Worm (Caenorhabditis elegans) whole organism, dauer: ENCODE measurements around the gene EGAP2.1.

Experiments
- unc-62 ChIP-seq: sonication (generic microtip); optimal IDR thresholded peaks from 2 replicates; lab custom pipeline; 2017; ENCODE audit warnings: missing biosample characterization, missing genetic modification reagents, missing genetic modification characterization

EGAP2.1 gene

DNA sequence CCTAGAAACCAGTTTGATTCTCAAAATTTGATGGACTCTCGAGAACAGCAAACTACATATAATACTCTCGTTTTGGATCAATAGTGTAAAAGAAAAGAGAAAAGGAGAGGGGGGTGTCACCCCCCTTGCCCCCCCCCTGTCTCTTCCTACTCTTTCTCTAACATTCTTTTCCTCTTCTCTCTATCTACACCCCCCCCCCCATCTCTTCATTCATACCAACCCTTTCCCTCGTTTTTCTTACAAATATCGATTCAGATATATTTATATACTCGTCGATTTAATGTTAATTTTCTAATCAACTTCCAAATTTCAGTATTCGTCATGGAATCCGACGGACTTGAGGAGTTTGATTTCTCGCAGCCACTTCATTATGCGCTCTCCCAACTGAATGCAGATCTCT, at the start of gene EGAP2.1:
EGAP2.1 (plus strand) TSS at position 301 of the 400 bp plus-strand sequence.
- no peak for TF ChIP-seq unc-62 (GFP tag; lab: Kevin White, UChicago)

- TF ChIP-seq unc-62 (GFP tag; lab: Kevin White, UChicago), result no peak
Measured at ce11 chrII:5181497-5181896, 49.7 kb upstream of the EGAP2.1 start.

DNA sequence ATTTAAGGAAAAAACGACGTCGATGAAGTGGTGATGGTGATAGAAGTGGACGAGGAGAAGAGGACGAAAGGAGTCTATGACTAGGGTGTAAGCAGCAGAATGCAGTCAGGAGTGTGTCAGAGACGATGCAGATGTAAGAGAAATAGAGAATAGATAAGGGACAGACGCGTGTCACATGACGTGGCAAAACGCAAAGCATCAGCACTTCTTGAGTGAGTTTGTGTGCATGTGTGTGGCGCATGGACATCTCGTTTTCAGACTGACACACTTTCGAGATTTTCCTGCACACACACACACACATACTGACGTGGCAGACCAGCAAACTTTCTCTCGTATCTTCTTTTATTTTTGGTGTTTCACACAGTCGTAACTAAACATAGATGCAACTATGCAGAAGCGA, 48.8 kb upstream of the EGAP2.1 start:
- TF ChIP-seq unc-62 (GFP tag; lab: Kevin White, UChicago), result no peak

DNA sequence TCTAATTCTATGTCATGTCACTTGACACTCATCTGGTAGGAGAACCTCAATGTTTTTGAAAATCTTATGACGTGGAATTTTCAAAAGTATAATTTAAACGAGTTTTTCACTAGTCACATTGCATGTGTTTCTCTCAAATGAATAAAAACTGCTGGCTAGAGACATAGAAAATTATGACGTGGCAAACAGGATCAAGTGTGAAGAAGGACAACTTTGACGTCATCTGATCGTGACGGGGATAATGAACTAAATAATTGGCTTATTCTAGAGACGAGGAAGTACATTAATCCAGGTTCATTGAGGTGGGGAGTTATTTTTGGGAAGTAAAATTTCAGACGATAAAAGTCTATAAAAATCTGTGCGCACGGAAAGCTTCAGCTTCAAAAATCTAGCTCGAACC, 48.0 kb upstream of the EGAP2.1 start:
- TF ChIP-seq unc-62 (GFP tag; lab: Kevin White, UChicago), result no peak

ce11 chrII:5184661-5185545, 46.3 kb upstream of the EGAP2.1 start:
- TF ChIP-seq unc-62 (GFP tag; lab: Kevin White, UChicago), result no peak

ce11 chrII:5185955-5186539, 45.2 kb upstream of the EGAP2.1 start:
- TF ChIP-seq unc-62 (GFP tag; lab: Kevin White, UChicago), result no peak

- no peak for TF ChIP-seq unc-62 (GFP tag; lab: Kevin White, UChicago)
Measured at ce11 chrII:5186870-5187269, 44.3 kb upstream of the EGAP2.1 start.

DNA sequence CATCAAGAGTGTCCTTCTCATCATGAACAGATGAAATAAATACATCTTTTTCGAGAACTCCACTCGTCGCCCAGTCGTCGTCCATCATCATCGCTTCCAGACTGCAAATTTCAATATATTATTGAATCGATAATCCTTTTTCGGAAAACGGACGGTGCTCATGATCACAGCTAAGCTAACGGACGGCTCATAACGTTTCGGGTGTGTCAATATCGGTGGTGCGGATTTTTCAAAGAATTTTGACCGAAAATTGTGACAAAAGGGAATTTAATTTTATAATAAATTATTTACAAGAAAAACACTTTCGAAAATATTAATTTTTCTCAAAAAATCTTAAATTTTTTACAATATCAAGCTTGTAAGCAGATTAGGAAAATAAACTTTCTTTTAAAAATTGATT, 43.7 kb upstream of the EGAP2.1 start, which contains the start of gene crh-2:
crh-2 (minus strand) TSS at position 101 of the 400 bp plus-strand sequence.
- TF ChIP-seq unc-62 (GFP tag; lab: Kevin White, UChicago), result no peak

DNA sequence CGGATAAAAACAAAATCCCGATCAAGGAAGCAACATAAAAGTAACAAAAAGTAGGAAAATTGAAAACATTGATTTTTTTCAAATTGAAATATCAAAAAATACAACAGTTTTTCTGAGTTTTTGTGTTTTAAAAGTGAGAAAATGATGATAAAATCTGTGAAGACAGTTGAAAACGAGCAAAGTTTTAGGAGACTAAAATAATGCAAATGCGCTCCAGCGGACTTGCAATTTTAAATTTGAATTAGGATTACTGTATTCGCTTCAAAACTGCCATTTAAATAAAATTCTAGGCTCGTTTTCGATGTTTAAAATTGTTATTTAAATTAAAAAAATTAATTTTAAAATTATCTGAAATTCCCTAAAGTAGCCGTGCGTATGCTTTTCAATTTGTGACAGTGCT, 43.3 kb upstream of the EGAP2.1 start:
- TF ChIP-seq unc-62 (GFP tag; lab: Kevin White, UChicago), result no peak

ce11 chrII:5191766-5192165, 39.4 kb upstream of the EGAP2.1 start:
- TF ChIP-seq unc-62 (GFP tag; lab: Kevin White, UChicago), result no peak

ce11 chrII:5194066-5194465, 37.1 kb upstream of the EGAP2.1 start, which contains the start of gene msp-49:
TSS of gene msp-49 (plus strand) at chrII:5194366.
- TF ChIP-seq unc-62 (GFP tag; lab: Kevin White, UChicago), result no peak

- no peak for TF ChIP-seq unc-62 (GFP tag; lab: Kevin White, UChicago)
Measured at ce11 chrII:5195504-5195903, 35.7 kb upstream of the EGAP2.1 start, which contains the start of gene C34F11.5. TSS of gene C34F11.5 (plus strand) at chrII:5195804.

DNA sequence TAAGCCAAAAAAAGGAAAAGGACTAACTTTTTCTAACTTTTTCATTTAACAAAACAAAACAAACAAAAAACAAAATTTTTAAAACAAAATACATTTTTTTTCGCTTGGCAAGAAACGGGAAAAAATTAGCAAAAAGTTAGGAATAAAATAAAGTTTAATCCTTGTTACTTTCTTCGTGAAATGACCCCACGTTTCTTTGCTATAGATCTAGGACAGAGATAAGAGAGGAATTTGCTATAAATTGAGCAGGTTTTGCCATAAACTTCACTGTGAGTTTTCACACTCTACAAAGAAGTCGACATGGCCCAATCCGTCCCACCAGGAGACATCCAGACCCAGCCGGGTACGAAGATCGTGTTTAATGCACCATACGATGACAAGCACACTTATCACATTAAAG, 31.7 kb upstream of the EGAP2.1 start, which contains the start of gene msp-50:
msp-50 (plus strand) TSS at position 301 of the 400 bp plus-strand sequence.
- TF ChIP-seq unc-62 (GFP tag; lab: Kevin White, UChicago), result no peak

DNA sequence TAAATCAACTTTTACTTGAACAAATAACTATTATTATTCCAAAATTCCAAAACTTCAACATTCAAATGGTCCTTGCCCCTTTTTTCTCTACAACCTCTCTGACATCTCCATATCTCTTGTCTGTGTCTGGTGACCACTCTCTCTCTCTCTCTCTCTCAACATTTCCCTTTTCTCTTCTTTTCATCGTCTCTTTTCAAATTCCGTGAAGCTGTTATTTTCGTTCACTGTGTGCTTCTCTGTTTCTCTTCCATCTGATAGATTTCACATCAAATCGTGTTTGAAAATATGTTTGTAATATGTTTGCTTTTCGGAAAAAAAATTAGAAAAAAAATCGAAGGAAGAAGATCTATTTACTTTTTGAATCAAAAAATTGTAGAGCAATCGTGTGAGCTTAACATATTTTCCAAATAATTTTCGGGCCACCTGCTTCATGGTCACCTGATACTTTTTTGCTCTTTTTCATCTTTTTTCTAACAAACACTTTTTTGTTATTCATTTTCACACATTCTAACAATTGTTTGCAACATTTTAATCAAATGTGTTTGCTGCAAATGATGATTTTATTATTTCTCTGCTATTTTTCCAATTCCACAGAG, 30.1 kb upstream of the EGAP2.1 start:
- TF ChIP-seq unc-62 (GFP tag; lab: Kevin White, UChicago), result no peak

- no peak for TF ChIP-seq unc-62 (GFP tag; lab: Kevin White, UChicago)
Measured at ce11 chrII:5201922-5202562, 29.2 kb upstream of the EGAP2.1 start.

ce11 chrII:5202930-5203329, 28.3 kb upstream of the EGAP2.1 start, which contains the start of gene ampd-1:
TSS of gene ampd-1 (plus strand) at chrII:5203322.
- no peak for TF ChIP-seq unc-62 (GFP tag; lab: Kevin White, UChicago)
